Fruit fly (Drosophila melanogaster) Kc167 (cell line): ENCODE results near the gene CG32706.

Source experiments
- Myc ChIP-seq: fragments of >200 bp; optimal IDR thresholded peaks from 2 replicates; lab custom pipeline; 2017; ENCODE audit warnings: missing external identifiers
- Sin3A ChIP-seq: fragments of >200 bp; optimal IDR thresholded peaks from 2 replicates; lab custom pipeline; 2018; ENCODE audit warnings: missing external identifiers
- h ChIP-seq: fragments of >200 bp; optimal IDR thresholded peaks from 3 replicates; lab custom pipeline; 2018; ENCODE audit warnings: missing external identifiers
- insv ChIP-seq: fragments of >200 bp; optimal IDR thresholded peaks from 3 replicates; lab custom pipeline; 2018; ENCODE audit warnings: missing external identifiers
- psq ChIP-seq: fragments of >200 bp; optimal IDR thresholded peaks from 2 replicates; lab custom pipeline; 2017; ENCODE audit warnings: missing external identifiers
- ttk ChIP-seq: sonication (Bioruptor generic); optimal IDR thresholded peaks from 2 replicates; lab custom pipeline; 2017; ENCODE audit warnings: missing external identifiers

CG32706 gene

DNA sequence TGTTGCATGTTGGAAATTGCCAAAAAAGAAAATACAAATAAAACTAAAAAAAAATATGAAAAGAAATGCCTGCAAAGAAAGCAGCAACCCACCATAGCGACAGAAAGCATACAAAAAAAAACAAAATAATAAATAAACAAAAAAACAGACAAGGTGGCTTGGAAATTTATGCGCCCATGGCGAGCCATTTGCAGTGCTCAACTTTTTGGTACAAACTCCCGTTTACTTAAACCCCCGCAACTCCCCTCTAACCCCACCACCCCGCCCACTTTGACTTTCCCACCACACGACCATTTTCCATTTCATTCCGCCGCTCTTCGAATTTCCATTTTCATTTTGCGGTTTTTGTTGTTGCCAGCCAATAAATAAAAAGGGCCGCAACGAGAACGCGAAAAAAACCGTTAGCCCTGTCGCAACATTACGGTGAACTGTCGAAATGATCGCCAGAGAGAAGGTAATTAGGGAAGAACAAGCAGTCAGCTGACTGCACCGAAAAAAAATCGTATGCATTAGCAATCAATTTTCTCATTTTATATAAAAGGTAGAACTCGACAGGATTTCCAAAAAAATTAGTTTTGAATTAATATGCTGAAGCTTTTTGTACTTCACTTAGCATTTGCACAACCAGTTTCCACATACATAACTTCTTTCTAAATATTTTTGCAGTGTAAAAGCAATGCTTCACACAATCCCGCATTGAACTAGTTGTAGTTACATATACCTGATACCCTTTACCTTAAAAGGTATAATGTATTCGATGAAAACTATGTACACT lies 50.0 kb downstream of the CG32706 start:
- TF ChIP-seq h (no peak), ttk (lab: Kevin White, UChicago) (no peak), insv (lab: Kevin White, UChicago) (no peak), Myc (no peak), Sin3A (lab: Kevin White, UChicago) (no peak), psq (lab: Kevin White, UChicago) (no peak)
